Worm (Caenorhabditis elegans): ENCODE data around the gene R105.5.
A peak's percentile ranks its signal among the peaks of the same experiment; 100 is the strongest.

R105.5 gene

ce11 chrIV:4636001-4636400 is at the start of gene R105.5:
TSS of gene R105.5 (plus strand) at chrIV:4636301.
- TF ChIP-seq snu-23 (GFP tag; optimal IDR thresholded peaks at IDR 0.05) (no peak), sptf-1 (tag; optimal IDR thresholded peaks at IDR 0.05) (no peak), skn-1 (tag; optimal IDR thresholded peaks at IDR 0.05) (no peak), alr-1 (tag; optimal IDR thresholded peaks at IDR 0.05; ENCODE audit: borderline replicate concordance) (no peak), ets-5 (GFP tag; IDR thresholded peaks at IDR 0.05) (no peak), elt-2 (tag; optimal IDR thresholded peaks at IDR 0.05) (no peak), C16A3.4 (tag; optimal IDR thresholded peaks at IDR 0.05) (no peak), C34B4.2 (tag; optimal IDR thresholded peaks at IDR 0.05) (no peak), tlp-1 (tag; optimal IDR thresholded peaks at IDR 0.05) (no peak), pqm-1 (tag; optimal IDR thresholded peaks at IDR 0.05) (no peak), ces-1 (GFP tag; optimal IDR thresholded peaks at IDR 0.05) (no peak), aha-1 (tag; optimal IDR thresholded peaks at IDR 0.05) (no peak), ceh-63 (GFP tag; optimal IDR thresholded peaks at IDR 0.05) (no peak), nhr-19 (GFP tag; conservative IDR thresholded peaks at IDR 0.05) (no peak), ztf-11 (tag; optimal IDR thresholded peaks at IDR 0.05) (no peak), unc-130 (tag; optimal IDR thresholded peaks at IDR 0.05) (no peak), F16B12.6 (tag; optimal IDR thresholded peaks at IDR 0.05) (no peak), fkh-10 (GFP tag; optimal IDR thresholded peaks at IDR 0.05) (no peak), ceh-82 (tag; optimal IDR thresholded peaks at IDR 0.05) (no peak)

DNA sequence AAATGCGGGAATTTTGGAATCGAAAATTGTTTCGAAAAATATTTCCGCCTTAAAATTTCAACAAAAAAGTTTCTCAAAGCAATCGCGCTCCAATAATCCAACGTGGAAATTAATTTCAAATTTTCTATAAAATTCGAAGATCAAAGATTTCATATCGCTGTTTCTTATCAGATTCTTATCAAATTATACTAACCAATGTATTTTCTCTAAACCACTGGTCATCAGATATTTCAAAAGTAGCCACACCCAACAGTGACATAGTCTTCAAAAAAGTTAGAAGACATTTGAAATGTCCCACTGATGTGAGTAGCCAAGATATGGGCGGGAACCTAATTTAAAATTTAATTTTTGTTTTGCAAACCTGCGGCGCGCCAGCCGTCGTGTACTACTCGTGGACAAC is 48.6 kb upstream of the R105.5 start:
- TF ChIP-seq elt-3 (tag; optimal IDR thresholded peaks at IDR 0.05) (peak in 5 of 6 experiments; percentile 19 to 52 (median 47)), jun-1 (tag; optimal IDR thresholded peaks at IDR 0.05) (no peak), nhr-85 (tag) (peak; percentile 12)

ce11 chrIV:4588408-4588807 is 47.7 kb upstream of the R105.5 start:
- TF ChIP-seq alr-1 (tag; optimal IDR thresholded peaks at IDR 0.05; ENCODE audit: borderline replicate concordance) (no peak), egl-27 (tag; optimal IDR thresholded peaks at IDR 0.05) (no peak), irx-1 (tag; optimal IDR thresholded peaks at IDR 0.05) (no peak), ces-1 (GFP tag; optimal IDR thresholded peaks at IDR 0.05) (no peak), swsn-7 (tag; optimal IDR thresholded peaks at IDR 0.05) (no peak), nhr-76 (tag; optimal IDR thresholded peaks at IDR 0.05) (no peak), skn-1 (tag; optimal IDR thresholded peaks at IDR 0.05) (peak; percentile 30), snu-23 (GFP tag; optimal IDR thresholded peaks at IDR 0.05) (no peak), fos-1 (tag; optimal IDR thresholded peaks at IDR 0.05) (no peak), nhr-47 (tag; optimal IDR thresholded peaks at IDR 0.05) (no peak), nhr-77 (tag; optimal IDR thresholded peaks at IDR 0.05) (peak; percentile 16), xbp-1 (tag; optimal IDR thresholded peaks at IDR 0.05) (no peak), nhr-11 (tag; optimal IDR thresholded peaks at IDR 0.05) (no peak), ztf-4 (tag; optimal IDR thresholded peaks at IDR 0.05) (no peak), lin-14 (GFP tag; optimal IDR thresholded peaks at IDR 0.05) (peak; percentile 69), elt-3 (tag; optimal IDR thresholded peaks at IDR 0.05) (peak in 1 of 6 experiments; percentile 12), nhr-20 (tag; optimal IDR thresholded peaks at IDR 0.05) (peak; percentile 5), blmp-1 (tag; optimal IDR thresholded peaks at IDR 0.05) (peak; percentile 64), nhr-19 (GFP tag; conservative IDR thresholded peaks at IDR 0.05) (no peak), hpl-2 (GFP tag; optimal IDR thresholded peaks at IDR 0.05) (no peak), dsc-1 (tag; optimal IDR thresholded peaks at IDR 0.05) (no peak)

ce11 chrIV:4596824-4597223 is 39.3 kb upstream of the R105.5 start, which contains the start of gene F19C7.3:
TSS of gene F19C7.3 (plus strand) at chrIV:4597124.
- TF ChIP-seq nhr-76 (tag; optimal IDR thresholded peaks at IDR 0.05) (no peak), fkh-8 (tag; optimal IDR thresholded peaks at IDR 0.05) (no peak), pqm-1 (tag; optimal IDR thresholded peaks at IDR 0.05) (no peak), zip-4 (GFP tag; optimal IDR thresholded peaks at IDR 0.05) (no peak)

Measured in whole organism, L1 larva.